Worm (Caenorhabditis elegans): ENCODE results near the gene C13A2.7.

DNA sequence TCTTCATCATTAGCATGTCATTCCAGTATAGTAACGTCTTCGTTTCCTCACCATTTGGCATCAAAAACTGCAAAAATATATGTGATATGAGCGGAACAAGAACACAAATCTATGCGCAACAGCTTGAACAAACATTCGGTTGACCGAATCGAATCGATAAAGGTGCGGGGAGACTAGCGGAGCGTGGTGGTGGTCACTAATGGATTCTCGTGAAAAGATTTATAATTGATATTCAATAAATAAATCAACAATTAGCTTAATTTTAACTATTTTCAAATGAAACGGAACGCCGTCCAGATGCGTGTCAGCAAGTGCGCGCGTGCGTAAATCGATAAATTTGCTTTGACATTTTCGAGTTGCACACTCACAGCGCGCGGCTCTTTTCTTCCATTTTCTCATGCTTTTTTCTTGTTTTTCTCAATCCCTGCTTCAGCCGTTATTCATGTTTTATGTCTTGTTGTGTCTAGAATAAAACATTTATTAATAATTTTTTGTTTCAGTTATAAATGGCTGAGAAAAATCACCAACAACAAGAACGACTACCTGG, 45.1 kb upstream of the C13A2.7 start, which contains the start of the genes C13F10.8, C13F10.6 and kxd-1:
- no peak for TF ChIP-seq mdl-1 (tag; optimal IDR thresholded peaks at IDR 0.05)
- no peak for TF ChIP-seq ama-1 (optimal IDR thresholded peaks at IDR 0.05)
- no peak for TF ChIP-seq nhr-237 (tag; optimal IDR thresholded peaks at IDR 0.05)
- TF ChIP-seq peb-1 (tag; optimal IDR thresholded peaks at IDR 0.05): no peak
- no peak for TF ChIP-seq F13H6.1 (tag; optimal IDR thresholded peaks at IDR 0.05)

Data from whole organism, L2 larva.